Worm (Caenorhabditis elegans) whole organism, L4 larva: ENCODE measurements around the gene T24H10.5.

Experiments used
- D1046.2 ChIP-seq: fragments of 200-800 bp; sonication (Bioruptor generic); IDR thresholded peaks from 2 replicates; pipeline ENCODE4 v1.3.6; 2022; ENCODE audit warnings: missing genetic modification characterization, missing compliant biosample characterization
- F10B5.3 ChIP-seq: sonication (generic microtip); optimal IDR thresholded peaks from 2 replicates; lab custom pipeline; 2016; ENCODE audit warnings: mild to moderate bottlenecking, missing genetic modification characterization, missing compliant biosample characterization
- F26F4.8 ChIP-seq: fragments of 200-800 bp; sonication (Bioruptor generic); conservative IDR thresholded peaks from 2 replicates; pipeline ENCODE4 v1.3.6; 2022; ENCODE audit warnings: missing genetic modification characterization, missing compliant biosample characterization
- F44E2.7 ChIP-seq: fragments of 200-800 bp; sonication (Bioruptor generic); IDR thresholded peaks from 2 replicates; pipeline ENCODE4 v2.1.2; 2022; ENCODE audit warnings: missing genetic modification characterization, missing compliant biosample characterization
- F49E8.2 ChIP-seq: sonication (generic microtip); optimal IDR thresholded peaks from 2 replicates; lab custom pipeline; 2016; ENCODE audit warnings: missing compliant biosample characterization, mild to moderate bottlenecking, missing genetic modification characterization, borderline replicate concordance
- ZK337.2 ChIP-seq: fragments of 200-800 bp; sonication (Bioruptor generic); IDR thresholded peaks from 2 replicates; pipeline ENCODE4 v1.3.6; 2022; ENCODE audit warnings: missing genetic modification reagents, missing genetic modification characterization, missing compliant biosample characterization
- aha-1 ChIP-seq: fragments of 150-350 bp; peaks from one replicate; lab custom pipeline; 2014; ENCODE audit warnings: missing biosample characterization, missing genetic modification characterization
- arid-1 ChIP-seq: fragments of 200-800 bp; sonication (Bioruptor generic); conservative IDR thresholded peaks from 2 replicates; pipeline ENCODE4 v1.3.6; 2022; ENCODE audit warnings: missing genetic modification reagents, missing genetic modification characterization, missing compliant biosample characterization
- attf-4 ChIP-seq: sonication (generic microtip); optimal IDR thresholded peaks from 3 replicates; lab custom pipeline; 2017; ENCODE audit warnings: missing biosample characterization, missing genetic modification characterization
- ceh-28 ChIP-seq: fragments of 150-350 bp; optimal IDR thresholded peaks from 2 replicates; lab custom pipeline; 2014; ENCODE audit warnings: missing biosample characterization, missing genetic modification reagents, missing genetic modification characterization
- ceh-44 ChIP-seq: fragments of 200-800 bp; sonication (Bioruptor generic); IDR thresholded peaks from 2 replicates; pipeline ENCODE4 v1.3.6; 2022; ENCODE audit warnings: missing genetic modification reagents, missing genetic modification characterization, missing compliant biosample characterization
- ceh-82 ChIP-seq: sonication (generic microtip); optimal IDR thresholded peaks from 2 replicates; lab custom pipeline; 2017; ENCODE audit warnings: missing biosample characterization, missing genetic modification characterization
- ces-1 ChIP-seq: fragments of 150-350 bp; sonication (generic microtip); optimal IDR thresholded peaks from 4 replicates; lab custom pipeline; 2014; ENCODE audit warnings: missing biosample characterization, missing genetic modification reagents, missing genetic modification characterization
- ctbp-1 ChIP-seq: fragments of 200-800 bp; sonication (Bioruptor generic); IDR thresholded peaks from 2 replicates; pipeline ENCODE4 v1.3.6; 2022; ENCODE audit warnings: missing genetic modification reagents, missing genetic modification characterization, missing compliant biosample characterization
- daf-16 ChIP-seq, 3 experiments: sonication (generic microtip); optimal IDR thresholded peaks; 2 replicates each; lab custom pipeline; 2016 to 2017; ENCODE audit warnings: missing genetic modification characterization in 3 of 3, missing genetic modification reagents in 3 of 3, mild to moderate bottlenecking in 2 of 3, missing compliant biosample characterization in 2 of 3, missing biosample characterization in 1 of 3, moderate library complexity in 1 of 3
- daf-8 ChIP-seq: fragments of 200-800 bp; sonication (Bioruptor generic); IDR thresholded peaks from 2 replicates; pipeline ENCODE4 v1.3.6; 2022; ENCODE audit warnings: missing genetic modification characterization, missing compliant biosample characterization
- dpl-1 ChIP-seq: fragments of 150-350 bp; optimal IDR thresholded peaks from 2 replicates; lab custom pipeline; 2014; ENCODE audit warnings: missing biosample characterization, missing genetic modification reagents, missing genetic modification characterization
- dve-1 ChIP-seq: sonication (generic microtip); optimal IDR thresholded peaks from 2 replicates; lab custom pipeline; 2017; ENCODE audit warnings: antibody characterized with exemption, mild to moderate bottlenecking, missing genetic modification characterization, missing compliant biosample characterization; ENCODE audit not compliant: insufficient read depth
- egl-27 ChIP-seq: sonication (generic microtip); optimal IDR thresholded peaks from 3 replicates; lab custom pipeline; 2017; ENCODE audit warnings: missing biosample characterization, missing genetic modification reagents, missing genetic modification characterization
- egl-43 ChIP-seq: fragments of 200-800 bp; sonication (Bioruptor generic); IDR thresholded peaks from 2 replicates; pipeline ENCODE4 v1.3.6; 2022; ENCODE audit warnings: missing genetic modification reagents, missing genetic modification characterization, missing compliant biosample characterization
- fos-1 ChIP-seq: fragments of 150-350 bp; optimal IDR thresholded peaks from 2 replicates; lab custom pipeline; 2014; ENCODE audit warnings: missing biosample characterization, missing genetic modification characterization
- hif-1 ChIP-seq, 2 experiments: sonication (generic microtip); optimal IDR thresholded peaks; 2 replicates each; lab custom pipeline; 2016 to 2017; ENCODE audit warnings: missing compliant biosample characterization in 2 of 2, missing genetic modification characterization in 2 of 2, missing genetic modification reagents in 2 of 2, missing genotype in 2 of 2, mild to moderate bottlenecking in 1 of 2
- hlh-11 ChIP-seq: fragments of 200-800 bp; sonication (Bioruptor generic); optimal IDR thresholded peaks from 2 replicates; lab custom pipeline; 2018; ENCODE audit warnings: mild to moderate bottlenecking, missing genetic modification characterization, missing compliant biosample characterization
- hlh-30 ChIP-seq: sonication (generic microtip); optimal IDR thresholded peaks from 2 replicates; lab custom pipeline; 2017; ENCODE audit warnings: antibody characterized with exemption, mild to moderate bottlenecking, missing genetic modification characterization, missing compliant biosample characterization; ENCODE audit not compliant: insufficient read depth
- jun-1 ChIP-seq: fragments of 150-350 bp; optimal IDR thresholded peaks from 2 replicates; lab custom pipeline; 2014; ENCODE audit warnings: missing biosample characterization, missing genetic modification reagents, missing genetic modification characterization
- lim-7 ChIP-seq: fragments of 200-800 bp; sonication (Bioruptor generic); IDR thresholded peaks from 2 replicates; pipeline ENCODE4 v1.3.6; 2022; ENCODE audit warnings: missing genetic modification characterization, missing compliant biosample characterization
- lin-1 ChIP-seq: fragments of 200-800 bp; sonication (Bioruptor generic); IDR thresholded peaks from 2 replicates; pipeline ENCODE4 v1.3.6; 2022; ENCODE audit warnings: missing genetic modification reagents, missing genetic modification characterization, missing compliant biosample characterization
- lin-38 ChIP-seq: fragments of 200-800 bp; sonication (Bioruptor generic); IDR thresholded peaks from 2 replicates; pipeline ENCODE4 v1.3.6; 2022; ENCODE audit warnings: missing genetic modification reagents, missing genetic modification characterization, missing compliant biosample characterization
- lir-3 ChIP-seq: sonication (generic microtip); optimal IDR thresholded peaks from 2 replicates; lab custom pipeline; 2016; ENCODE audit warnings: mild to moderate bottlenecking, missing genetic modification characterization, missing compliant biosample characterization
- madf-5 ChIP-seq, 2 experiments: fragments of 200-800 bp; sonication (Bioruptor generic); IDR thresholded peaks; 2 replicates each; pipeline ENCODE4 v1.3.6; 2022; ENCODE audit warnings: missing compliant biosample characterization in 2 of 2, missing genetic modification characterization in 2 of 2
- mdt-29 ChIP-seq: fragments of 200-800 bp; sonication (Bioruptor generic); IDR thresholded peaks from 2 replicates; pipeline ENCODE4 v1.3.6; 2022; ENCODE audit warnings: missing genetic modification reagents, missing genetic modification characterization, missing compliant biosample characterization
- nhr-10 ChIP-seq: fragments of 150-350 bp; optimal IDR thresholded peaks from 2 replicates; lab custom pipeline; 2014; ENCODE audit warnings: missing biosample characterization, missing genetic modification characterization
- nhr-102 ChIP-seq: sonication (generic microtip); optimal IDR thresholded peaks from 2 replicates; lab custom pipeline; 2016; ENCODE audit warnings: mild to moderate bottlenecking, missing genetic modification characterization, moderate library complexity, missing compliant biosample characterization
- nhr-237 ChIP-seq: sonication (generic microtip); optimal IDR thresholded peaks from 2 replicates; lab custom pipeline; 2017; ENCODE audit warnings: missing biosample characterization, missing genetic modification characterization
- nhr-25 ChIP-seq: sonication (generic microtip); optimal IDR thresholded peaks from 2 replicates; lab custom pipeline; 2017; ENCODE audit warnings: missing genetic modification characterization, mild to moderate bottlenecking, missing compliant biosample characterization, antibody characterized with exemption, moderate library complexity, borderline replicate concordance; ENCODE audit not compliant: insufficient read depth
- nhr-28 ChIP-seq: fragments of 150-350 bp; optimal IDR thresholded peaks from 2 replicates; lab custom pipeline; 2014; ENCODE audit warnings: missing biosample characterization, missing genetic modification characterization
- nhr-41 ChIP-seq: fragments of 200-800 bp; sonication (Bioruptor generic); IDR thresholded peaks from 2 replicates; pipeline ENCODE4 v1.3.6; 2022; ENCODE audit warnings: missing genetic modification reagents, missing genetic modification characterization, missing compliant biosample characterization
- nhr-42 ChIP-seq: fragments of 200-800 bp; sonication (Bioruptor generic); IDR thresholded peaks from 2 replicates; pipeline ENCODE4 v1.3.6; 2022; ENCODE audit warnings: missing genetic modification characterization, missing compliant biosample characterization
- nhr-48 ChIP-seq: sonication (generic microtip); optimal IDR thresholded peaks from 2 replicates; lab custom pipeline; 2016; ENCODE audit warnings: mild to moderate bottlenecking, missing genetic modification characterization, missing compliant biosample characterization
- nhr-77 ChIP-seq: fragments of 150-350 bp; optimal IDR thresholded peaks from 2 replicates; lab custom pipeline; 2014; ENCODE audit warnings: missing biosample characterization, missing genetic modification characterization
- pqm-1 ChIP-seq: sonication (generic microtip); optimal IDR thresholded peaks from 2 replicates; lab custom pipeline; 2017; ENCODE audit warnings: missing biosample characterization, missing genetic modification characterization
- sdz-12 ChIP-seq: fragments of 200-800 bp; sonication (Bioruptor generic); optimal IDR thresholded peaks from 2 replicates; lab custom pipeline; 2018; ENCODE audit warnings: mild to moderate bottlenecking, missing genetic modification characterization, missing compliant biosample characterization
- set-16 ChIP-seq: fragments of 200-800 bp; sonication (Bioruptor generic); IDR thresholded peaks from 2 replicates; pipeline ENCODE4 v1.3.6; 2022; ENCODE audit warnings: missing genetic modification reagents, missing genetic modification characterization, missing compliant biosample characterization
- snpc-1.2 ChIP-seq: fragments of 200-800 bp; sonication (Bioruptor generic); IDR thresholded peaks from 2 replicates; pipeline ENCODE4 v1.3.6; 2022; ENCODE audit warnings: missing genetic modification reagents, missing genetic modification characterization, missing compliant biosample characterization
- tra-1 ChIP-seq: fragments of 200-800 bp; sonication (Bioruptor generic); IDR thresholded peaks from 2 replicates; pipeline ENCODE4 v1.3.6; 2022; ENCODE audit warnings: missing genetic modification reagents, missing genetic modification characterization, missing compliant biosample characterization
- unc-39 ChIP-seq: sonication (generic microtip); optimal IDR thresholded peaks from 2 replicates; lab custom pipeline; 2017; ENCODE audit warnings: missing biosample characterization, missing genetic modification characterization
- unc-62 ChIP-seq, 3 experiments: fragments of 150-350 bp in 1 of 3; sonication (generic microtip); optimal IDR thresholded peaks in 2 of 3; peaks in 1 of 3; 1 replicate in 1 of 3; 2 replicates in 2 of 3; lab custom pipeline; 2014 to 2017; ENCODE audit warnings: missing biosample characterization in 3 of 3, missing genetic modification characterization in 3 of 3, missing genetic modification reagents in 3 of 3, missing genotype in 1 of 3
- zfp-2 ChIP-seq: sonication (generic microtip); optimal IDR thresholded peaks from 2 replicates; lab custom pipeline; 2016; ENCODE audit warnings: mild to moderate bottlenecking, missing genetic modification characterization, missing compliant biosample characterization
- zip-2 ChIP-seq: fragments of 150-350 bp; optimal IDR thresholded peaks from 2 replicates; lab custom pipeline; 2014; ENCODE audit warnings: missing biosample characterization, missing genetic modification characterization
- ztf-11 ChIP-seq: fragments of 150-350 bp; optimal IDR thresholded peaks from 2 replicates; lab custom pipeline; 2014; ENCODE audit warnings: missing biosample characterization, missing genetic modification characterization

The T24H10.5 gene

ce11 chrII:9061557-9062183, 39.2 kb upstream of the T24H10.5 start:
- no peak for TF ChIP-seq ces-1 (GFP tag; lab: Kevin White, UChicago)
- TF ChIP-seq tra-1 (GFP tag; lab: Robert Waterston, UW), result peak; percentile 53
- TF ChIP-seq nhr-102 (tag; lab: Kevin White, UChicago), result peak; percentile 20
- peak; percentile 35 for TF ChIP-seq dpl-1
- no peak; the same call in 1 of the 2 replicates for TF ChIP-seq lin-1 (GFP tag; lab: Robert Waterston, UW)
- TF ChIP-seq arid-1, result peak; percentile 28; the same call in 1 of the 2 replicates
- no peak for TF ChIP-seq F49E8.2 (tag; lab: Kevin White, UChicago)
- TF ChIP-seq aha-1, result peak; percentile 97
- TF ChIP-seq nhr-48 (tag; lab: Kevin White, UChicago), result peak; percentile 43
- peak; percentile 92 for TF ChIP-seq hlh-11 (tag; lab: Kevin White, UChicago)
- TF ChIP-seq nhr-237 (tag; lab: Kevin White, UChicago), result no peak
- no peak for TF ChIP-seq F10B5.3
- no peak for TF ChIP-seq zip-2 (tag; lab: Kevin White, UChicago)
- peak; percentile 3 for TF ChIP-seq egl-27 (tag; lab: Kevin White, UChicago)
- peak; percentile 15 for TF ChIP-seq nhr-10
- TF ChIP-seq mdt-29, result no peak
- TF ChIP-seq lim-7, result no peak
- no peak for TF ChIP-seq jun-1
- peak; percentile 71 for TF ChIP-seq ctbp-1 (GFP tag; lab: Robert Waterston, UW)
- no peak for TF ChIP-seq zfp-2 (tag; lab: Kevin White, UChicago)
- peak; percentile 89 for TF ChIP-seq set-16 (GFP tag; lab: Robert Waterston, UW)
- no peak for TF ChIP-seq egl-43 (GFP tag; lab: Robert Waterston, UW)
- TF ChIP-seq snpc-1.2, result 0 out of 2 replicates have a peak, but pooled peaks have one; percentile 28
- TF ChIP-seq madf-5 (GFP tag; IDR thresholded peaks at IDR 0.05; lab: Robert Waterston, UW), result no peak
- TF ChIP-seq fos-1, result no peak
- TF ChIP-seq nhr-28, result peak; percentile 63
- TF ChIP-seq lir-3, result no peak
- peak; percentile 71 for TF ChIP-seq hlh-30 (tag; lab: Kevin White, UChicago)
- TF ChIP-seq dve-1 (tag; lab: Kevin White, UChicago), result peak; percentile 82
- TF ChIP-seq ceh-82, result no peak
- TF ChIP-seq nhr-25 (tag; lab: Kevin White, UChicago), result no peak
- TF ChIP-seq pqm-1, result no peak
- TF ChIP-seq ceh-44 (GFP tag; lab: Robert Waterston, UW), result no peak
- TF ChIP-seq ceh-28 (tag; lab: Kevin White, UChicago), result no peak
- TF ChIP-seq ztf-11 (tag; lab: Kevin White, UChicago), result no peak
- peak; percentile 56; the same call in 1 of the 2 replicates for TF ChIP-seq lin-38
- TF ChIP-seq nhr-41 (GFP tag; lab: Robert Waterston, UW), result no peak
- no peak for TF ChIP-seq unc-62 (GFP tag; optimal IDR thresholded peaks at IDR 0.05 in 1 of 2; lab: Kevin White, UChicago)
- no peak for TF ChIP-seq unc-62 (tag; optimal IDR thresholded peaks at IDR 0.05; lab: Kevin White, UChicago)
- TF ChIP-seq attf-4 (tag; lab: Kevin White, UChicago), result no peak
- no peak for TF ChIP-seq ZK337.2 (GFP tag; lab: Robert Waterston, UW)
- no peak for TF ChIP-seq sdz-12 (GFP tag; lab: Kevin White, UChicago)
- TF ChIP-seq F44E2.7, result no peak
- TF ChIP-seq hif-1 (tag; optimal IDR thresholded peaks at IDR 0.05; lab: Kevin White, UChicago), result peak in 1 of 2 experiments; percentile 74
- no peak for TF ChIP-seq unc-39
- no peak for TF ChIP-seq F26F4.8 (GFP tag; lab: Robert Waterston, UW)
- no peak for TF ChIP-seq daf-8 (GFP tag; lab: Robert Waterston, UW)
- TF ChIP-seq nhr-42 (GFP tag; lab: Robert Waterston, UW), result no peak
- no peak for TF ChIP-seq D1046.2 (GFP tag; lab: Robert Waterston, UW)
- TF ChIP-seq daf-16 (GFP tag; optimal IDR thresholded peaks at IDR 0.05; lab: Kevin White, UChicago), result peak in 1 of 2 experiments; percentile 26
- peak; percentile 48 for TF ChIP-seq daf-16 (tag; optimal IDR thresholded peaks at IDR 0.05; lab: Kevin White, UChicago)
- TF ChIP-seq nhr-77 (tag; lab: Kevin White, UChicago), result peak; percentile 68
